Worm (Caenorhabditis elegans) whole organism, L1 larva: Measurements from ENCODE around the gene eor-2.
A peak's percentile ranks its signal among the peaks of the same experiment; 100 is the strongest.

Source experiments
- C16A3.4 ChIP-seq: fragments of 150-350 bp; optimal IDR thresholded peaks from 2 replicates; lab custom pipeline; 2014; ENCODE audit warnings: missing biosample characterization, missing genetic modification characterization
- Y116A8C.19 ChIP-seq: sonication (generic microtip); optimal IDR thresholded peaks from 2 replicates; lab custom pipeline; 2016; ENCODE audit warnings: missing compliant biosample characterization, missing genetic modification characterization, borderline replicate concordance
- aha-1 ChIP-seq: fragments of 150-350 bp; optimal IDR thresholded peaks from 2 replicates; lab custom pipeline; 2014; ENCODE audit warnings: missing biosample characterization, missing genetic modification characterization
- ceh-8 ChIP-seq: fragments of 200-800 bp; sonication (Bioruptor generic); optimal IDR thresholded peaks from 2 replicates; lab custom pipeline; 2018; ENCODE audit warnings: mild to moderate bottlenecking, missing genetic modification characterization, moderate library complexity, missing compliant biosample characterization
- dsc-1 ChIP-seq: sonication (generic microtip); optimal IDR thresholded peaks from 2 replicates; lab custom pipeline; 2016; ENCODE audit warnings: mild to moderate bottlenecking, missing genetic modification characterization, missing compliant biosample characterization
- efl-1 ChIP-seq, 4 experiments: fragments of 150-350 bp; optimal IDR thresholded peaks in 3 of 4; peaks in 1 of 4; 1 replicate in 1 of 4; 2 replicates in 3 of 4; lab custom pipeline; 2014; ENCODE audit warnings: missing biosample characterization in 2 of 4, missing genetic modification characterization in 2 of 4, missing genetic modification reagents in 2 of 4
- fkh-8 ChIP-seq: sonication (generic microtip); optimal IDR thresholded peaks from 2 replicates; lab custom pipeline; 2016; ENCODE audit warnings: mild to moderate bottlenecking, missing genetic modification characterization, missing compliant biosample characterization
- grh-1 ChIP-seq: fragments of 200-800 bp; sonication (Bioruptor generic); IDR thresholded peaks from 2 replicates; pipeline ENCODE4 v1.3.6; 2022; ENCODE audit warnings: missing genetic modification reagents, missing genetic modification characterization, missing compliant biosample characterization
- hpl-2 ChIP-seq: fragments of 150-350 bp; optimal IDR thresholded peaks from 2 replicates; lab custom pipeline; 2014; ENCODE audit warnings: missing biosample characterization, missing genetic modification reagents, missing genetic modification characterization
- lin-14 ChIP-seq: fragments of 200-800 bp; sonication (Bioruptor generic); optimal IDR thresholded peaks from 2 replicates; lab custom pipeline; 2018; ENCODE audit warnings: mild to moderate bottlenecking, missing genetic modification characterization, moderate library complexity, missing compliant biosample characterization
- lin-15B ChIP-seq: fragments of 150-350 bp; sonication (generic microtip); optimal IDR thresholded peaks from 3 replicates; lab custom pipeline; 2014; ENCODE audit warnings: missing biosample characterization, missing genetic modification characterization
- lin-35 ChIP-seq, 2 experiments: fragments of 150-350 bp; optimal IDR thresholded peaks; 2 replicates each; lab custom pipeline; 2014; ENCODE audit warnings: missing biosample characterization in 2 of 2, missing genetic modification characterization in 2 of 2, missing genetic modification reagents in 2 of 2
- lin-39 ChIP-seq: fragments of 150-350 bp; optimal IDR thresholded peaks from 2 replicates; lab custom pipeline; 2014; ENCODE audit warnings: missing biosample characterization, missing genetic modification reagents, missing genetic modification characterization
- lsy-2 ChIP-seq, 2 experiments: fragments of 150-350 bp; optimal IDR thresholded peaks; 2 replicates each; lab custom pipeline; 2014; ENCODE audit warnings: missing biosample characterization in 2 of 2, missing genetic modification characterization in 2 of 2
- mab-9 ChIP-seq: fragments of 200-800 bp; sonication (Bioruptor generic); IDR thresholded peaks from 2 replicates; pipeline ENCODE4 v1.3.6; 2022; ENCODE audit warnings: missing genetic modification reagents, missing genetic modification characterization, missing compliant biosample characterization
- mef-2 ChIP-seq: fragments of 150-350 bp; optimal IDR thresholded peaks from 2 replicates; lab custom pipeline; 2014; ENCODE audit warnings: missing biosample characterization, missing genetic modification characterization
- mep-1 ChIP-seq: fragments of 150-350 bp; optimal IDR thresholded peaks from 2 replicates; lab custom pipeline; 2014; ENCODE audit warnings: missing biosample characterization, missing genetic modification characterization
- nhr-12 ChIP-seq: sonication (generic microtip); optimal IDR thresholded peaks from 2 replicates; lab custom pipeline; 2017; ENCODE audit warnings: missing biosample characterization, missing genetic modification characterization
- nhr-20 ChIP-seq: sonication (generic microtip); optimal IDR thresholded peaks from 2 replicates; lab custom pipeline; 2016; ENCODE audit warnings: mild to moderate bottlenecking, missing genetic modification characterization, missing compliant biosample characterization
- pax-3 ChIP-seq: fragments of 200-800 bp; sonication (Bioruptor generic); optimal IDR thresholded peaks from 2 replicates; lab custom pipeline; 2018; ENCODE audit warnings: mild to moderate bottlenecking, missing genetic modification characterization, moderate library complexity, missing compliant biosample characterization
- snpc-4 ChIP-seq: fragments of 150-350 bp; optimal IDR thresholded peaks from 2 replicates; lab custom pipeline; 2014; ENCODE audit warnings: missing biosample characterization, missing genetic modification characterization
- snu-23 ChIP-seq: sonication (generic microtip); optimal IDR thresholded peaks from 2 replicates; lab custom pipeline; 2016; ENCODE audit warnings: missing genetic modification characterization, missing compliant biosample characterization
- sox-4 ChIP-seq: sonication (generic microtip); optimal IDR thresholded peaks from 2 replicates; lab custom pipeline; 2016; ENCODE audit warnings: missing genetic modification characterization, missing compliant biosample characterization
- sptf-1 ChIP-seq: fragments of 150-350 bp; optimal IDR thresholded peaks from 2 replicates; lab custom pipeline; 2014; ENCODE audit warnings: missing biosample characterization, missing genetic modification characterization
- swsn-7 ChIP-seq: sonication (generic microtip); optimal IDR thresholded peaks from 2 replicates; lab custom pipeline; 2016; ENCODE audit warnings: missing genetic modification characterization, missing compliant biosample characterization
- tbx-2 ChIP-seq: sonication (generic microtip); optimal IDR thresholded peaks from 2 replicates; lab custom pipeline; 2016; ENCODE audit warnings: missing genetic modification characterization, missing compliant biosample characterization
- unc-62 ChIP-seq: fragments of 150-350 bp; optimal IDR thresholded peaks from 2 replicates; lab custom pipeline; 2014; ENCODE audit warnings: missing biosample characterization, missing genetic modification reagents, missing genetic modification characterization
- unc-86 ChIP-seq: sonication (generic microtip); optimal IDR thresholded peaks from 2 replicates; lab custom pipeline; 2016; ENCODE audit warnings: missing genetic modification characterization, missing compliant biosample characterization
- unc-98 ChIP-seq: fragments of 200-800 bp; sonication (Bioruptor generic); IDR thresholded peaks from 2 replicates; pipeline ENCODE4 v1.3.6; 2022; ENCODE audit warnings: missing genetic modification characterization, missing compliant biosample characterization
- zag-1 ChIP-seq: fragments of 150-350 bp; optimal IDR thresholded peaks from 2 replicates; lab custom pipeline; 2014; ENCODE audit warnings: missing biosample characterization, missing genetic modification characterization
- ztf-4 ChIP-seq: fragments of 150-350 bp; optimal IDR thresholded peaks from 2 replicates; lab custom pipeline; 2014; ENCODE audit warnings: missing biosample characterization, missing genetic modification characterization

The eor-2 gene

ce11 chrX:14610093-14610763, 7.4 kb downstream of the eor-2 start (continued):
- TF ChIP-seq zag-1 (tag; lab: Kevin White, UChicago), result no peak
- no peak for TF ChIP-seq hpl-2 (GFP tag; lab: Kevin White, UChicago)
- TF ChIP-seq ceh-8 (GFP tag; lab: Kevin White, UChicago), result peak; percentile 17
- no peak for TF ChIP-seq pax-3 (tag; lab: Kevin White, UChicago)
- no peak for TF ChIP-seq ztf-4 (tag; lab: Kevin White, UChicago)
- TF ChIP-seq aha-1 (tag; lab: Kevin White, UChicago), result no peak
- no peak for TF ChIP-seq sox-4 (tag; lab: Kevin White, UChicago)
- TF ChIP-seq grh-1, result peak; percentile 32; the same call in 1 of the 2 replicates
- no peak for TF ChIP-seq unc-62 (GFP tag; lab: Kevin White, UChicago)
- TF ChIP-seq mab-9 (GFP tag; lab: Robert Waterston, UW), result no peak
- TF ChIP-seq lin-14 (GFP tag; lab: Kevin White, UChicago), result peak; percentile 86
- no peak for TF ChIP-seq snpc-4
- peak; percentile 53 for TF ChIP-seq fkh-8 (tag; lab: Kevin White, UChicago)
- TF ChIP-seq mep-1 (tag; lab: Kevin White, UChicago), result no peak

- TF ChIP-seq mef-2 (tag; lab: Kevin White, UChicago), result no peak
- no peak for TF ChIP-seq Y116A8C.19 (tag; lab: Kevin White, UChicago)
- no peak for TF ChIP-seq swsn-7 (tag; lab: Kevin White, UChicago)
- TF ChIP-seq lsy-2 (tag; optimal IDR thresholded peaks at IDR 0.05; lab: Kevin White, UChicago), result no peak
- no peak for TF ChIP-seq lin-39 (tag; lab: Kevin White, UChicago)
- TF ChIP-seq lin-15B (tag; lab: Kevin White, UChicago), result no peak
- TF ChIP-seq, all 84 proteins: peak for 0
Observed at ce11 chrX:14611074-14611473, 8.3 kb downstream of the eor-2 start, which contains the start of gene rbc-1. TSS of gene rbc-1 (plus strand) at chrX:14611374.

DNA sequence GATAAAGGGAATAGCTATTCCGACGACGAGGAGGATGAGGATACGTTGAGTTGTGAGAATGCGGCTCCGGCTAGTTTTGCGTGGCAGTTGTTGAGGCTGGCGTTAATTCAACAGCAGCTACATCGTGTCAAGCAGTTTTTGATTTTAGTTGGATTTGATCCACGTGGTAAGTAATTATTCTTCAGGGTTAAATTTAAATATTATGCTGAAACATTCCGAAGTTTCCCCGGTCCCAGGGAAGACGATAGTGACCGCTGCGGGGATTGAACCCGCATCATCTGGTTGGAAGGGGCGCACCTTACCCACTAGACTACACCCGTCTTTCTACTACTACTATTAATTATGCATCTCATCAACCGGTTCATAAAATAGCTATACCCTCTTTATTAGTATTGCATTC, 18.4 kb downstream of the eor-2 start:
- no peak for TF ChIP-seq C16A3.4 (tag; lab: Kevin White, UChicago)
- no peak for TF ChIP-seq aha-1 (tag; lab: Kevin White, UChicago)
- TF ChIP-seq sptf-1, result no peak
- no peak for TF ChIP-seq nhr-20

DNA sequence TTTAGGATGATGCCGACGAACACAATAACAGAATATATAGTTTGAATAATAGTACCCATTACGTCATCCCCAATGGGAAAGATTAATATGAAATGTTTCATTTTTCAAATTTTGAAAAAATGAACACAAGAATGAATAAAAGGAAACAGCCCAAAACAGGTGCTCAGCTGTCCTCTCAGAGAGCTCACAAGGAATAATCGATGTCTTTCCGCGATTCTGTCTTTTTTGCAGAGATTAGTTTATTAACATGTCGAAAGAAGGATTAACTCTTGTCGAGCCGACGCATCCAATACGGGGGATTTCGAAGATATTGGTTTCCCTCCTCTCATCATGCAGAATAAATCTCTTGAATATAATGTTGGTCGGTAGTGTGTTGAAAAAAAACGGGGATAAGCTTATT, 26.0 kb downstream of the eor-2 start, which contains the start of gene F54E4.2:
F54E4.2 (minus strand) TSS at position 101 of the 400 bp plus-strand sequence.
- peak; percentile 55 for TF ChIP-seq dsc-1 (tag; lab: Kevin White, UChicago)
- no peak for TF ChIP-seq lin-35 (GFP tag; optimal IDR thresholded peaks at IDR 0.05; lab: Kevin White, UChicago)

DNA sequence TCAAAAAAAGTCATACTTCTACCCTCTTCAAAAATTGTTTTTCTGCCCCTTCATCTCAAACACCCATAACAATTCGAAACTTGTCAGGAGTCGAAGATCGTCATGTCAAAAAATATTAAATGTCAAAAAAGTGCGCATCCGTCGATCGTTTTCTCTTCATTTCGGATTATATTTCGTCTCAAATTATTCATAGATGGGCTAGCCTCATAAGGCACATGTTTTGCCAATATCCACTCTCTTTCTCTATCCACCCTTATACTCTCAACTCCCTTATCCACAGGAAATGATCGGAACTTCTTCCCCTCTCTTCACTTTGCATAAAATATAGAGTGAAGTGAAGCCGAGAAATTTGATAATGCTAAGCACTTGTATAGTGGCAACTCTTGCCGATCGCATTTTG, 30.9 kb downstream of the eor-2 start:
- TF ChIP-seq unc-86 (no peak), unc-98 (no peak), fkh-8 (tag; lab: Kevin White, UChicago) (peak; percentile 1), C16A3.4 (tag; lab: Kevin White, UChicago) (no peak), lin-14 (GFP tag; lab: Kevin White, UChicago) (peak; percentile 38), tbx-2 (tag; lab: Kevin White, UChicago) (no peak), pax-3 (tag; lab: Kevin White, UChicago) (no peak), efl-1 (optimal IDR thresholded peaks at IDR 0.05; lab: Kevin White, UChicago) (no peak), efl-1 (GFP tag; optimal IDR thresholded peaks at IDR 0.05 in 1 of 2; lab: Kevin White, UChicago) (peak in 1 of 2 experiments; percentile 20), snpc-4 (no peak), snu-23 (GFP tag; lab: Kevin White, UChicago) (no peak), nhr-12 (tag; lab: Kevin White, UChicago) (no peak), mep-1 (tag; lab: Kevin White, UChicago) (no peak)

DNA sequence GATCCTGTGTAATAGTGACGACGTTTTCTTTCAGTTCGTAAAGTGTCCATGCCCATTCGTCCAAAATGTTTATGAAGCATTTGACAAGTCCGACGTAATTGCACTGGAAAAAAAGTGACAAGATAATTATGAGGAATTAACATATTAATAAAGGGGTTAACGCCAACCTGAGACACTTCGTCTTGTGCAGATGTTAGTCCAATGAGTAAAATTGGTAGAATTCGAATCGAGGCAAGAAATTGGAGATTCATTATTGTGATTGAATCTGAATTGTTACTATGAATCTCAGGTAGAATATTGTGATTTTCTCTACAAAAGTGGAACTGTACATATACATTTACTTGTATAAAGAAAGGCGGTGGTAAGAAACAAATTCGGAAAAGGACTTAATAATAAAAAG, 33.3 kb downstream of the eor-2 start, which contains the start of gene F54E4.3:
F54E4.3 (minus strand) TSS at position 265 of the 400 bp plus-strand sequence.
- no peak for TF ChIP-seq unc-98
- no peak for TF ChIP-seq sox-4 (tag; lab: Kevin White, UChicago)
